Worm (Caenorhabditis elegans) whole organism, mixed stage, embryonic: ENCODE data around the gene F44A6.5.

Experiments used
- elt-1 ChIP-seq: sonication (generic microtip); optimal IDR thresholded peaks from 2 replicates; lab custom pipeline; 2017; ENCODE audit warnings: missing genetic modification characterization, mild to moderate bottlenecking, missing compliant biosample characterization, antibody characterized with exemption, moderate library complexity, borderline replicate concordance; ENCODE audit not compliant: insufficient read depth
- lin-13 ChIP-seq: fragments of 150-350 bp; optimal IDR thresholded peaks from 2 replicates; lab custom pipeline; 2014; ENCODE audit warnings: missing biosample characterization, missing genetic modification characterization
- nhr-237 ChIP-seq: fragments of 150-350 bp; optimal IDR thresholded peaks from 2 replicates; lab custom pipeline; 2014; ENCODE audit warnings: missing biosample characterization, missing genetic modification characterization
- pha-4 ChIP-seq: fragments of 150-350 bp; optimal IDR thresholded peaks from 2 replicates; lab custom pipeline; 2018; ENCODE audit warnings: missing biosample characterization, missing genetic modification reagents, missing genetic modification characterization
- unc-62 ChIP-seq: fragments of 150-350 bp; optimal IDR thresholded peaks from 2 replicates; lab custom pipeline; 2014; ENCODE audit warnings: missing biosample characterization, missing genetic modification reagents, missing genetic modification characterization

DNA sequence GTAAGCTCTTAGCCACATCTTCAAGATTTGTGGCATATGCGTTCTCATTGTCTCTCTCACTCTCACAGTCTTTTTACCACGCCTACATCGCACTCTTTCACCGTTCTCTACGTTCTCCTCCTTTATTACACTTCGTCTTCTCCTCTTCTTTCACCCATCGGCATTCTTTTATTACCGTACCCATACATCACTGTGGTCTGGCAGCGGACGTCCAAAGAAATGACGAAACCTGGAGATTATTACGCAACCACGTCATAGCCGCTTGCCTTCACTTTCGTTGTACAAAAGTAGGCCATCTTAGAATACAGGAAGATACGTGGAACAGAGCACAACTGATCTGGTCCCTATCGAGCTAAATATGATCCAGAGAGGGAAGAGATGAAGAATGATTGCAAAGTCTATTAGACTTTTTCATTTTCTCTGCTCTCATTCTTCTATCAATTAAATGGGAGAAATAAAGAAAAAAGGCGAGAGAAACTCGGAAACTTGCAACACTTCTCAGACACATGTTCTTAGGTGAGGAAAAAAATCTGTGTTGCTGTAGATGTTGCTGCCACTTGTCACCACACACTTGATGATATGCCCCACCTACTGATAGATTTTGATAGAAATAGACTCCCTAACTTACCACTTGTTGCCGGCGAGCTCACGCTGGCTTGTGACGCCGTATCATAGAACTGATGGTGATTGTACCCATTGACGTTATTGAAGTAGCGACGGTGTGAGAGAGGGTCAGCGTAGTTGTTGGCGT is 14.2 kb downstream of the F44A6.5 start:
- TF ChIP-seq lin-13 (tag; lab: Kevin White, UChicago) (no peak), pha-4 (tag; lab: Kevin White, UChicago) (no peak), elt-1 (tag; lab: Kevin White, UChicago) (no peak), nhr-237 (tag; lab: Kevin White, UChicago) (no peak), unc-62 (peak; percentile 85)
